Worm (Caenorhabditis elegans) whole organism, L4 larva: Measurements from ENCODE around the gene Y116A8C.10.

ENCODE experiments used
- egl-27 ChIP-seq: sonication (generic microtip); optimal IDR thresholded peaks from 3 replicates; lab custom pipeline; 2017; ENCODE audit warnings: missing biosample characterization, missing genetic modification reagents, missing genetic modification characterization
- nhr-237 ChIP-seq: sonication (generic microtip); optimal IDR thresholded peaks from 2 replicates; lab custom pipeline; 2017; ENCODE audit warnings: missing biosample characterization, missing genetic modification characterization
- nhr-41 ChIP-seq: fragments of 200-800 bp; sonication (Bioruptor generic); IDR thresholded peaks from 2 replicates; pipeline ENCODE4 v1.3.6; 2022; ENCODE audit warnings: missing genetic modification reagents, missing genetic modification characterization, missing compliant biosample characterization
- nhr-76 ChIP-seq: fragments of 150-350 bp; optimal IDR thresholded peaks from 2 replicates; lab custom pipeline; 2014; ENCODE audit warnings: missing biosample characterization, missing genetic modification characterization
- skn-1 ChIP-seq: fragments of 150-350 bp; optimal IDR thresholded peaks from 2 replicates; lab custom pipeline; 2014; ENCODE audit warnings: missing biosample characterization, missing genetic modification characterization
- snpc-4 ChIP-seq: fragments of 150-350 bp; optimal IDR thresholded peaks from 2 replicates; lab custom pipeline; 2014; ENCODE audit warnings: missing biosample characterization, missing genetic modification characterization
- unc-130 ChIP-seq: sonication (generic microtip); optimal IDR thresholded peaks from 2 replicates; lab custom pipeline; 2016; ENCODE audit warnings: missing genetic modification reagents, missing genetic modification characterization, missing compliant biosample characterization
- unc-39 ChIP-seq: sonication (generic microtip); optimal IDR thresholded peaks from 2 replicates; lab custom pipeline; 2017; ENCODE audit warnings: missing biosample characterization, missing genetic modification characterization
- zip-11 ChIP-seq: fragments of 200-800 bp; sonication (Bioruptor generic); IDR thresholded peaks from 2 replicates; pipeline ENCODE4 v1.3.6; 2022; ENCODE audit warnings: missing genetic modification characterization, missing compliant biosample characterization

DNA sequence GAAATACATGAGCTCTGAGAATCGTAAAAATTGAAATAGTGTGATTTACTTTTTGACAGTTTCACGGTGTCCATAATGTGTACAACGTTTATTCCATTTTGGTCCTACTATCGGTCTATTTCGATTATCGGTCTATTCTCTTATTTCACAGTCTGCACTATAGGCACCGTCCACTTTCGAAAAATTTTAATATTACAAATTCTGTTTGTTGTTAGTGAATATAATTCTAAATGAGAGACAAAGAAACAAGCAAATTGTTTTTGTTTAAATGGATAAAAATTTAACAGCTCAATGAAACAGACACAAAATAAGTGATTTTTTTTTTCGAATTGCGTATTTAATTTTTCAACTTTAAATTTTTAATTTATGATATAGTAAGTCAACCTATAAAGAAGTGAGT, 40.7 kb downstream of the Y116A8C.10 start:
- TF ChIP-seq unc-39 (no peak), unc-130 (no peak), nhr-237 (tag; lab: Kevin White, UChicago) (no peak), nhr-41 (GFP tag; lab: Robert Waterston, UW) (no peak), egl-27 (tag; lab: Kevin White, UChicago) (no peak), snpc-4 (tag; lab: Kevin White, UChicago) (no peak), skn-1 (tag; lab: Kevin White, UChicago) (no peak), zip-11 (GFP tag; lab: Robert Waterston, UW) (no peak), nhr-76 (tag; lab: Kevin White, UChicago) (no peak)
